Worm (Caenorhabditis elegans) whole organism, L3 larva: ENCODE data around the gene aakg-5.

Experiments used
- ama-1 ChIP-seq: fragments of 150-350 bp; optimal IDR thresholded peaks from 2 replicates; lab custom pipeline; 2018
- egl-27 ChIP-seq: sonication (generic microtip); optimal IDR thresholded peaks from 4 replicates; lab custom pipeline; 2017; ENCODE audit warnings: missing biosample characterization, missing genetic modification reagents, missing genetic modification characterization
- fos-1 ChIP-seq: fragments of 150-350 bp; optimal IDR thresholded peaks from 2 replicates; lab custom pipeline; 2014; ENCODE audit warnings: missing biosample characterization, missing genetic modification characterization
- lin-39 ChIP-seq: fragments of 150-350 bp; optimal IDR thresholded peaks from 2 replicates; lab custom pipeline; 2018; ENCODE audit warnings: missing biosample characterization, missing genetic modification reagents, missing genetic modification characterization
- nfya-1 ChIP-seq: sonication (generic microtip); optimal IDR thresholded peaks from 2 replicates; lab custom pipeline; 2017; ENCODE audit warnings: missing genetic modification characterization, mild to moderate bottlenecking, missing compliant biosample characterization, antibody characterized with exemption, moderate library complexity; ENCODE audit not compliant: insufficient read depth
- pqm-1 ChIP-seq: fragments of 150-350 bp; optimal IDR thresholded peaks from 2 replicates; lab custom pipeline; 2017; ENCODE audit warnings: missing biosample characterization, missing genetic modification characterization, inconsistent platforms
- unc-62 ChIP-seq: fragments of 150-350 bp; sonication (generic microtip); optimal IDR thresholded peaks from 4 replicates; lab custom pipeline; 2014; ENCODE audit warnings: missing biosample characterization, missing genetic modification reagents, missing genetic modification characterization

ce11 chrII:10001065-10001464 is 26.1 kb upstream of the aakg-5 start, which contains the start of gene nlt-1:
- no peak for TF ChIP-seq ama-1 (lab: Kevin White, UChicago)
- TF ChIP-seq unc-62 (GFP tag; lab: Kevin White, UChicago) = no peak
- no peak for TF ChIP-seq fos-1
- no peak for TF ChIP-seq lin-39
- TF ChIP-seq egl-27 (tag; lab: Kevin White, UChicago) = no peak
- TF ChIP-seq pqm-1 = peak; percentile 98
- no peak for TF ChIP-seq nfya-1
